Worm (Caenorhabditis elegans) whole organism, midembryonic: ENCODE measurements around the gene F53C3.3.

ENCODE experiments used
- cog-1 ChIP-seq: sonication (generic microtip); optimal IDR thresholded peaks from 2 replicates; lab custom pipeline; 2016; ENCODE audit warnings: missing genetic modification characterization, missing compliant biosample characterization
- ref-1 ChIP-seq: fragments of 200-800 bp; sonication (Bioruptor generic); conservative IDR thresholded peaks from 2 replicates; pipeline ENCODE4 v1.3.6; 2022; ENCODE audit warnings: missing genetic modification reagents, missing genetic modification characterization, missing compliant biosample characterization
- tab-1 ChIP-seq: fragments of 200-800 bp; sonication (Bioruptor generic); IDR thresholded peaks from 2 replicates; pipeline ENCODE4 v1.3.6; 2022; ENCODE audit warnings: missing genetic modification characterization, missing compliant biosample characterization
- ztf-23 ChIP-seq: fragments of 200-800 bp; sonication (Bioruptor generic); IDR thresholded peaks from 2 replicates; pipeline ENCODE4 v1.3.6; 2022; ENCODE audit warnings: missing genetic modification reagents, missing genetic modification characterization, missing compliant biosample characterization
- ztf-29 ChIP-seq: fragments of 200-800 bp; sonication (Bioruptor generic); IDR thresholded peaks from 2 replicates; pipeline ENCODE4 v1.3.6; 2022; ENCODE audit warnings: missing genetic modification reagents, missing genetic modification characterization, missing compliant biosample characterization

ce11 chrII:3878330-3878729, 24.3 kb upstream of the F53C3.3 start, which contains the start of gene srh-250:
- TF ChIP-seq ztf-23 (GFP tag; lab: Robert Waterston, UW) (no peak), ztf-29 (GFP tag; lab: Robert Waterston, UW) (no peak), tab-1 (no peak), ref-1 (no peak), cog-1 (tag; lab: Kevin White, UChicago) (no peak)
